Fruit fly (Drosophila melanogaster): Measurements from ENCODE around the gene Srg3.

Gene Srg3

dm6 chr3L:9490432-9490831 is 47.4 kb downstream of the Srg3 start:
- TF ChIP-seq psq (optimal IDR thresholded peaks at IDR 0.05) (no peak), usp (GFP tag; optimal IDR thresholded peaks at IDR 0.05) (no peak), pan (optimal IDR thresholded peaks at IDR 0.05) (no peak), CG8478 (optimal IDR thresholded peaks at IDR 0.05) (no peak), EcR (GFP tag; optimal IDR thresholded peaks at IDR 0.05) (no peak), Dll (optimal IDR thresholded peaks at IDR 0.05) (no peak)

- TF ChIP-seq EcR (GFP tag; optimal IDR thresholded peaks at IDR 0.05) (no peak), psq (optimal IDR thresholded peaks at IDR 0.05) (no peak), Dll (optimal IDR thresholded peaks at IDR 0.05) (no peak), CG8478 (optimal IDR thresholded peaks at IDR 0.05) (no peak), pan (optimal IDR thresholded peaks at IDR 0.05) (no peak), usp (GFP tag; optimal IDR thresholded peaks at IDR 0.05) (no peak)
Measured at dm6 chr3L:9491331-9491730, 48.3 kb downstream of the Srg3 start.

- TF ChIP-seq Dll (optimal IDR thresholded peaks at IDR 0.05) (no peak), psq (optimal IDR thresholded peaks at IDR 0.05) (no peak), pan (optimal IDR thresholded peaks at IDR 0.05) (no peak)
Measured at dm6 chr3L:9492115-9492514, 49.1 kb downstream of the Srg3 start, which contains the start of gene CG32037. TSS of gene CG32037 (minus strand) at chr3L:9492215.

Data from whole organism.